Worm (Caenorhabditis elegans) whole organism, early embryonic: Measurements from ENCODE around the gene gldi-5.

ENCODE experiments used
- B0310.2 ChIP-seq: sonication (generic microtip); optimal IDR thresholded peaks from 2 replicates; lab custom pipeline; 2016; ENCODE audit warnings: mild to moderate bottlenecking, missing genetic modification characterization, missing compliant biosample characterization
- F13C5.2 ChIP-seq: sonication (generic microtip); optimal IDR thresholded peaks from 2 replicates; lab custom pipeline; 2017; ENCODE audit warnings: mild to moderate bottlenecking, missing genetic modification characterization, inconsistent platforms, missing compliant biosample characterization
- aly-1 ChIP-seq: sonication (generic microtip); optimal IDR thresholded peaks from 2 replicates; lab custom pipeline; 2016; ENCODE audit warnings: missing genetic modification characterization, missing compliant biosample characterization
- ama-1 ChIP-seq: fragments of 150-350 bp; optimal IDR thresholded peaks from 2 replicates; lab custom pipeline; 2014
- ceh-13 ChIP-seq: fragments of 200-800 bp; sonication (Bioruptor generic); optimal IDR thresholded peaks from 2 replicates; lab custom pipeline; 2018; ENCODE audit warnings: mild to moderate bottlenecking, missing genetic modification characterization, missing compliant biosample characterization
- ceh-36 ChIP-seq: sonication (generic microtip); optimal IDR thresholded peaks from 2 replicates; lab custom pipeline; 2016; ENCODE audit warnings: missing genetic modification characterization, inconsistent platforms, missing compliant biosample characterization
- ets-7 ChIP-seq: sonication (generic microtip); optimal IDR thresholded peaks from 2 replicates; lab custom pipeline; 2016; ENCODE audit warnings: missing genotype, missing genetic modification characterization, missing compliant biosample characterization
- flt-1 ChIP-seq: fragments of 200-800 bp; sonication (Bioruptor generic); IDR thresholded peaks from 2 replicates; pipeline ENCODE4 v1.3.6; 2022; ENCODE audit warnings: missing genetic modification characterization, missing compliant biosample characterization
- hmbx-1 ChIP-seq: sonication (generic microtip); optimal IDR thresholded peaks from 2 replicates; lab custom pipeline; 2016; ENCODE audit warnings: mild to moderate bottlenecking, missing genetic modification characterization, missing compliant biosample characterization
- hmg-4 ChIP-seq: fragments of 200-800 bp; sonication (Bioruptor generic); optimal IDR thresholded peaks from 2 replicates; lab custom pipeline; 2018; ENCODE audit warnings: mild to moderate bottlenecking, missing genetic modification characterization, missing compliant biosample characterization
- hnd-1 ChIP-seq: sonication (generic microtip); optimal IDR thresholded peaks from 2 replicates; lab custom pipeline; 2016; ENCODE audit warnings: missing genetic modification characterization, missing compliant biosample characterization
- pes-1 ChIP-seq: fragments of 200-800 bp; sonication (Bioruptor generic); IDR thresholded peaks from 2 replicates; pipeline ENCODE4 v1.3.6; 2022; ENCODE audit warnings: missing genetic modification reagents, missing genetic modification characterization, missing compliant biosample characterization
- scrt-1 ChIP-seq: fragments of 200-800 bp; sonication (Bioruptor generic); IDR thresholded peaks from 2 replicates; pipeline ENCODE4 v1.3.6; 2022; ENCODE audit warnings: missing genetic modification characterization, missing compliant biosample characterization
- sea-1 ChIP-seq: fragments of 200-800 bp; sonication (Bioruptor generic); conservative IDR thresholded peaks from 2 replicates; pipeline ENCODE4 v1.3.6; 2022; ENCODE audit warnings: missing genetic modification characterization, missing compliant biosample characterization
- tbx-11 ChIP-seq: fragments of 200-800 bp; sonication (Bioruptor generic); IDR thresholded peaks from 2 replicates; pipeline ENCODE4 v1.3.6; 2022; ENCODE audit warnings: missing genetic modification characterization, missing compliant biosample characterization
- tbx-37 ChIP-seq: fragments of 200-800 bp; sonication (Bioruptor generic); conservative IDR thresholded peaks from 2 replicates; pipeline ENCODE4 v1.3.6; 2022; ENCODE audit warnings: missing genetic modification reagents, missing genetic modification characterization, missing compliant biosample characterization
- tra-4 ChIP-seq: sonication (generic microtip); optimal IDR thresholded peaks from 2 replicates; lab custom pipeline; 2017; ENCODE audit warnings: missing genetic modification characterization, missing compliant biosample characterization

gldi-5 gene

DNA sequence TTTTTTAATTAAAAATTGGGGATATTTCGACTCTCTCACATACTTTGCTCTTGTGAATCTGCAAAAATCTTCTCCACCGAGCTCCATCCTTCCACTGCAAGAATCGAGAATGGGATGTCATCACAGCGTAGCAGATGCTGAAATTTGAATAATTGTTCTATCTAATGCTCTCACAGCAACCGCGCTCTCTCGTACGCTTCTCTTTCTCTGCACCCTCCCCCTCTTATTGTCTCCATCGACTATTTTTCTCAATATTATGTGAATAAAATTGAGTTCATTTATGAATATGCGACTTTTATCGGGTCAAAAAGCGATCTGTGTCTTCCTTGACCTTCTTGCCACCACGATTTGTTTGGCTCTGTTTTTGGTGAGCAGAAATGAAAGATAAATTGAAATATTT, 7.7 kb upstream of the gldi-5 start, which contains the start of gene F34D10.3:
Gene F34D10.3 (plus strand): TSS at position 249 of the 400 bp plus-strand sequence.
- TF ChIP-seq aly-1 (tag; lab: Kevin White, UChicago) (no peak), sea-1 (GFP tag; lab: Robert Waterston, UW) (no peak), F13C5.2 (tag; lab: Kevin White, UChicago) (no peak), B0310.2 (tag; lab: Kevin White, UChicago) (no peak), ama-1 (lab: Kevin White, UChicago) (no peak), pes-1 (GFP tag; lab: Robert Waterston, UW) (no peak), ceh-13 (GFP tag; lab: Kevin White, UChicago) (no peak)

DNA sequence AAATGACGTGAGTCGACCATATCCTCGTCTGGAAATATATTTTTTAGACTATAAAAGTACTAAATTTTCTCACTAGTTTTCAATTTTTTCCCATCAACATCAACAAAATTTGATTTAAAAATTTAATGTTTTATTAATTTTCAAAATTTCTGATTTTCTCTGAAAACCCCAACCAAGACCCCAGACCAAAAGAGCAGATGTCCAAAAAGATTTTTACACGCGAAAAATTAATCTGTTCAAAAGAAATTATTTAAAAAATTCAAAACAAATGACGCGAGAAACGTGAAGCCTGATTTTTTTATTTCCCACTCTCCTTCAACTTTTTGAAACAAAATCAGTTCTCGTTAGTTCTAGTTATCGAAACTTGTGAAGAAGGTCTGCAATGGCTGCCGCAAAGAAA, 4.2 kb upstream of the gldi-5 start, which contains the start of gene F34D10.8:
Gene F34D10.8 (plus strand): TSS at position 301 of the 400 bp plus-strand sequence.
- TF ChIP-seq ets-7 (tag; lab: Kevin White, UChicago), result no peak
- no peak for TF ChIP-seq pes-1 (GFP tag; lab: Robert Waterston, UW)
- TF ChIP-seq scrt-1 (GFP tag; lab: Robert Waterston, UW), result no peak
- no peak for TF ChIP-seq ceh-36 (tag; lab: Kevin White, UChicago)
- no peak for TF ChIP-seq tra-4 (tag; lab: Kevin White, UChicago)
- no peak for TF ChIP-seq B0310.2 (tag; lab: Kevin White, UChicago)
- TF ChIP-seq hmbx-1 (tag; lab: Kevin White, UChicago), result no peak
- no peak for TF ChIP-seq hnd-1 (tag; lab: Kevin White, UChicago)
- no peak for TF ChIP-seq tbx-37

DNA sequence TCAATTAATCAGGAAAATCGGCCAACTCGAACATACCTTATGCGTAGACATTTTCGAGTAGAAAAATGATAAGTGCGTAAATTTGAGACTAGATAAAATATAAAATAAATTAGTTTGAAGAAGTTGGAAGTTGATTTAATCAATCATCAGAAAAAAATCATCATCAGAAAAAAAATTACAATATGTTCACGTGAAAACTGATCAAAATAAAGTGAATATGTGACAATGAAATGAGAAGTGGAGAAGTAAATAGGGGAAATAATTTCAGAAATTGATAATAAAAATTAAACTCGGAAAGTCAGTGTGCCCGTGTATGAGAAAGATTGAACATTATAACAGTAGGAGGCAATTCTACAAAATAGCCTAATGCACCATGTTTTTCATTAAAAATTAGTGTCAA, 3.2 kb upstream of the gldi-5 start, which contains the start of gene F34D10.9:
Gene F34D10.9 (minus strand): TSS at position 101 of the 400 bp plus-strand sequence.
- TF ChIP-seq sea-1 (GFP tag; lab: Robert Waterston, UW) (no peak), ets-7 (tag; lab: Kevin White, UChicago) (no peak), F13C5.2 (tag; lab: Kevin White, UChicago) (no peak), scrt-1 (GFP tag; lab: Robert Waterston, UW) (no peak), flt-1 (GFP tag; lab: Robert Waterston, UW) (no peak), ceh-36 (tag; lab: Kevin White, UChicago) (no peak), pes-1 (GFP tag; lab: Robert Waterston, UW) (no peak), tbx-37 (no peak), tbx-11 (GFP tag; lab: Robert Waterston, UW) (no peak), ceh-13 (GFP tag; lab: Kevin White, UChicago) (no peak), hmbx-1 (tag; lab: Kevin White, UChicago) (no peak)

DNA sequence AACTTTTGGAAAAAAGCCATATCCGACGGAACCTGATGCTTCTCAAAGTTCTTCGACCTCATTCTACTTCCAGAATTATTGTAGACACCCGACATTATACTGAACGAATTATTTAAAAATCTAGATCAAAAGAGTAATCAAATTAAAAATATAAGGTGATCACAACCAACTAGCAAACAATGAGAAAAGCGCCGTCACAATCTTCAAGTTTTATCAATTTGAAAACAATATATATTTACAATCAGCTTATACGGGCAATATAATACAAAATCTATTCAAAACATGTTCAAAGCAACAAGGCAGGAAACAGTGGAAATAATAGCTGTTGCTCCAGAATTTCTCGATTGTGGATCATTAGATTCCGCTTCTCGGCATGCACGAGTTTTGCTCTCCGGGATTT, 1.4 kb downstream of the gldi-5 start, which contains the start of gene C14B1.12:
Gene C14B1.12 (minus strand): TSS at position 101 of the 400 bp plus-strand sequence.
- TF ChIP-seq tbx-11 (GFP tag; lab: Robert Waterston, UW), result no peak
- no peak for TF ChIP-seq hnd-1 (tag; lab: Kevin White, UChicago)
- TF ChIP-seq ceh-36 (tag; lab: Kevin White, UChicago), result no peak
- no peak for TF ChIP-seq F13C5.2 (tag; lab: Kevin White, UChicago)
- no peak for TF ChIP-seq ets-7 (tag; lab: Kevin White, UChicago)
- TF ChIP-seq ceh-13 (GFP tag; lab: Kevin White, UChicago), result no peak
- no peak for TF ChIP-seq ama-1 (lab: Kevin White, UChicago)
- no peak for TF ChIP-seq scrt-1 (GFP tag; lab: Robert Waterston, UW)

DNA sequence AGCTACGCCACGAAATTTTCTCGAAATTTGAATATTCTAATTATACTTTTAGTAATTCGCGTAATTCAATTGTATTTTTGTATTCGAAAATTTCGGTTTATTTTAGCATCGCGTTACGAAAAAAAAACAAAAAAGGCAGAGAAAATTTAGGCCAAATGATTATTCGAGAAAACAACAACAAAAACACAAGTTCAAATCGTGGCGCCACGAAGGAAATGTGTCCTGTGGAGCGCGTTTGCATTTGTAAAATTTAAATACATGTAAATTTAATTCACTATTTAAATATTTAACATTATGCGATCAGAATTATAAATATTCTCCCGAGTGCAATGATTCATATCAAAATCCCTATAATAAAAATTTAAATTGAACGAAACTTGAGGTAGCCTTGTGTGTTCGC, 2.6 kb downstream of the gldi-5 start:
- TF ChIP-seq tbx-11 (GFP tag; lab: Robert Waterston, UW) (no peak), sea-1 (GFP tag; lab: Robert Waterston, UW) (no peak), ceh-13 (GFP tag; lab: Kevin White, UChicago) (no peak), F13C5.2 (tag; lab: Kevin White, UChicago) (no peak), aly-1 (tag; lab: Kevin White, UChicago) (no peak), tra-4 (tag; lab: Kevin White, UChicago) (no peak), ama-1 (lab: Kevin White, UChicago) (no peak), ets-7 (tag; lab: Kevin White, UChicago) (no peak), tbx-37 (no peak), ceh-36 (tag; lab: Kevin White, UChicago) (no peak), scrt-1 (GFP tag; lab: Robert Waterston, UW) (no peak), hnd-1 (tag; lab: Kevin White, UChicago) (no peak), pes-1 (GFP tag; lab: Robert Waterston, UW) (no peak), B0310.2 (tag; lab: Kevin White, UChicago) (no peak), hmbx-1 (tag; lab: Kevin White, UChicago) (no peak), hmg-4 (no peak)

ce11 chrIII:3719564-3719963, 6.7 kb downstream of the gldi-5 start, which contains the start of gene C14B1.8:
TSS of gene C14B1.8 (minus strand) at chrIII:3719680.
- TF ChIP-seq tbx-37 (no peak), sea-1 (GFP tag; lab: Robert Waterston, UW) (no peak), tra-4 (tag; lab: Kevin White, UChicago) (no peak), aly-1 (tag; lab: Kevin White, UChicago) (no peak), tbx-11 (GFP tag; lab: Robert Waterston, UW) (no peak), ets-7 (tag; lab: Kevin White, UChicago) (no peak), hnd-1 (tag; lab: Kevin White, UChicago) (no peak), ceh-36 (tag; lab: Kevin White, UChicago) (no peak), hmg-4 (no peak), ama-1 (lab: Kevin White, UChicago) (no peak), F13C5.2 (tag; lab: Kevin White, UChicago) (no peak), scrt-1 (GFP tag; lab: Robert Waterston, UW) (no peak), ceh-13 (GFP tag; lab: Kevin White, UChicago) (no peak), hmbx-1 (tag; lab: Kevin White, UChicago) (no peak), B0310.2 (tag; lab: Kevin White, UChicago) (no peak), flt-1 (GFP tag; lab: Robert Waterston, UW) (no peak), pes-1 (GFP tag; lab: Robert Waterston, UW) (no peak)
